Fruit fly (Drosophila melanogaster): Measurements from ENCODE around the gene Brr2.

Brr2 gene

DNA sequence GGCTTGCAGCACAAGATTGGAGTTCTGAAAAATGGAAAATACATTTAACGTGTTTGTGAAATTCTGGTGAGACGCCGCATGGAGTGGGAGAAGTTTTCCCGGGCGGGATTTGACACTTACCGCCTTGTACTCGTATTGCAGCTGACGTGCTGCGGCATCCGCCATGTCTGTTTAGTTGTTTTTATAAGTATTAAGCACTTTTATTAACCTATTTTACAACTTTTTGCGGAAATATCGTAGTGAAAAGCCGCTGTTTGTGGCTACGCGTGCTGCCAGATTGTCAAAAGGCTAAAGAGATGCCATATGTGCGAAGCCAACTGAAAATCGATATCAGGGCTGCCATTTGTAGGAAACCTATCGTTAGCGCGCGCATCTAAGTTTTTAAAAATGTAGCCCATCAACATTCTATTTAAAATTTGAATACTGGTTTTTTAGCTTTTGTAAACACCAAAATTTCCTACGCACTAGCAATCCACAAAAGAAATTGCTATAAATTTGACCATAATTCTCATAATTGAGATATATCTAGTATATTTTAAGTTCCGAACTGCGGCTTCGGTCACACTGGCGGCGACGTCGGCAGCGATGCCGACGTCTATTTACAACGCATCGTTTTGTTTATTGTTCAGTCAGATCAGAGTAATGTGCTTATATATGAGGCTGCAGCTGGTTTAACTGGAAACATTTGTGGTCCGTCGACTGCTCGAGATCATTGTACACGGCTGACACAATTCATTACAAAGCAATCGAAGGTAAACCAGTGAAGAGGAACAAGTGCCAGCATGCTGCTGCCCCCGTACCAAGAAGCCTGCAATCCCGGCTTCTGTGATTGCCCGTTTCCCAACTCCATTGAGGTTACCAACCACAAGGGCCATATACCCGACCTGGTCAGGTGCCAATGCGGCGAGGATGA lies at the start of gene Brr2, which contains the start of gene CG10516 (continued):
- TF ChIP-seq CG13296 (GFP tag; optimal IDR thresholded peaks at IDR 0.05) (no peak), CG2120 (GFP tag; optimal IDR thresholded peaks at IDR 0.05) (peak; percentile 48), CG13775 (GFP tag; optimal IDR thresholded peaks at IDR 0.05) (no peak), Nf-YB (GFP tag; optimal IDR thresholded peaks at IDR 0.05) (no peak), CHES-1-like (GFP tag; optimal IDR thresholded peaks at IDR 0.05) (peak; percentile 23), tll (GFP tag; optimal IDR thresholded peaks at IDR 0.05) (peak in 1 of 2 experiments; percentile 10), tin (GFP tag; optimal IDR thresholded peaks at IDR 0.05) (peak; percentile 13), CG10654 (GFP tag; optimal IDR thresholded peaks at IDR 0.05) (peak; percentile 17), CG34224 (GFP tag; IDR thresholded peaks at IDR 0.05; ENCODE audit: partially characterized antibody) (peak; percentile 27; the same call in 1 of the 3 replicates), Tbp (GFP tag; optimal IDR thresholded peaks at IDR 0.05) (no peak), hb (GFP tag; IDR thresholded peaks at IDR 0.05; ENCODE audit: partially characterized antibody) (no peak), Aef1 (GFP tag; IDR thresholded peaks at IDR 0.05) (no peak), CG30020 (tag; optimal IDR thresholded peaks at IDR 0.05) (peak; percentile 57), trh (GFP tag; optimal IDR thresholded peaks at IDR 0.05) (no peak), pum (GFP tag; optimal IDR thresholded peaks at IDR 0.05) (peak; percentile 11), jumu (GFP tag; optimal IDR thresholded peaks at IDR 0.05) (peak; percentile 43), Hr3 (GFP tag; optimal IDR thresholded peaks at IDR 0.05) (peak; percentile 37), prd (optimal IDR thresholded peaks at IDR 0.05) (no peak), prd (GFP tag; IDR thresholded peaks at IDR 0.05) (0 out of 3 replicates have a peak, but pooled peaks have one; percentile 17), CG11723 (GFP tag; optimal IDR thresholded peaks at IDR 0.05) (no peak), CG12299 (tag; optimal IDR thresholded peaks at IDR 0.05) (no peak), Mad (GFP tag; optimal IDR thresholded peaks at IDR 0.05) (peak; percentile 35), CG7786 (GFP tag; optimal IDR thresholded peaks at IDR 0.05) (peak; percentile 7), row (GFP tag; IDR thresholded peaks at IDR 0.05) (peak; percentile 46; the same call in 2 of the 3 replicates), CG3726 (GFP tag; IDR thresholded peaks at IDR 0.05) (no peak), jing (GFP tag; optimal IDR thresholded peaks at IDR 0.05) (no peak), ranshi (GFP tag; IDR thresholded peaks at IDR 0.05) (no peak)

DNA sequence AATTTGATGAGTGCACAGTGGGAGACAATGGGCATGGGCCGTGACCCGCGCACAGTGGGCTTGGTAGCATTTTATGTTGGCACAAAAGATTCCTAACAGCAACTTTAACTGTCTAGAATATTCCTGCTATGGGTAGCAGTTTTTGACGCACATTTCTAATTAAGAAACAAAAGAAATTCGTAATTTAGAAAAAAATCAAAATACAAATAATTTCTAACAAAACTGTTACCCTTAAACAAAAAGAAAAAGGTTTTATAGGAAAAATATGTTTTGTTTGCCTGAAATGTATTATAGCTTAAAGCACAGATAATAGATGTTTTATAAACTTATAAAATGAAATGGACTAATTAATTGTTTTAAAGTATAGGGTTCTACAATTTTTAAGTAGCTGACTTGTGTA lies 49.2 kb upstream of the Brr2 start:
- TF ChIP-seq CG7928 (GFP tag; optimal IDR thresholded peaks at IDR 0.05) (no peak), CG15479 (GFP tag; optimal IDR thresholded peaks at IDR 0.05) (no peak), zfh2 (GFP tag; optimal IDR thresholded peaks at IDR 0.05) (no peak), Nf-YC (tag; optimal IDR thresholded peaks at IDR 0.05) (no peak), Myb (GFP tag; optimal IDR thresholded peaks at IDR 0.05) (no peak), kah (GFP tag; optimal IDR thresholded peaks at IDR 0.05) (no peak), CG10267 (tag; optimal IDR thresholded peaks at IDR 0.05) (peak; percentile 46), CG8388 (GFP tag; optimal IDR thresholded peaks at IDR 0.05) (peak; percentile 1), CG12299 (tag; optimal IDR thresholded peaks at IDR 0.05) (no peak), Gug (GFP tag; IDR thresholded peaks at IDR 0.05) (0 out of 4 replicates have a peak, but pooled peaks have one; percentile 12), Taf1 (GFP tag; IDR thresholded peaks at IDR 0.05) (no peak), unc-4 (GFP tag; IDR thresholded peaks at IDR 0.05; ENCODE audit: partially characterized antibody) (no peak), pita (GFP tag; optimal IDR thresholded peaks at IDR 0.05) (no peak), Ada2b (GFP tag; IDR thresholded peaks at IDR 0.05) (no peak), al (GFP tag; IDR thresholded peaks at IDR 0.05) (no peak), CG17912 (GFP tag; optimal IDR thresholded peaks at IDR 0.05) (no peak), CG6689 (GFP tag; IDR thresholded peaks at IDR 0.05) (peak; percentile 12; the same call in 1 of the 2 replicates), CG6175 (GFP tag; IDR thresholded peaks at IDR 0.05) (no peak), CG12744 (GFP tag; optimal IDR thresholded peaks at IDR 0.05) (no peak), esg (GFP tag; conservative IDR thresholded peaks at IDR 0.05) (no peak), fu2 (GFP tag; optimal IDR thresholded peaks at IDR 0.05) (no peak), Fer2 (tag; optimal IDR thresholded peaks at IDR 0.05) (no peak), NC2α (GFP tag; optimal IDR thresholded peaks at IDR 0.05) (no peak), Doc2 (GFP tag; IDR thresholded peaks at IDR 0.05) (no peak)
